Fruit fly (Drosophila melanogaster) whole organism, prepupa: ENCODE data around the gene CG6418.

ENCODE experiments used
- Blimp-1 ChIP-seq: fragments of 200-800 bp; sonication (Bioruptor generic); optimal IDR thresholded peaks from 3 replicates; lab custom pipeline; 2017; ENCODE audit warnings: missing biosample characterization, missing genetic modification characterization, mild to moderate bottlenecking, moderate library complexity, missing genetic modification reagents
- CG10631 ChIP-seq: fragments of 200-800 bp; sonication (Bioruptor generic); optimal IDR thresholded peaks from 2 replicates; lab custom pipeline; 2016; ENCODE audit warnings: missing biosample characterization, missing genetic modification characterization
- CG10669 ChIP-seq: fragments of 200-800 bp; sonication (Bioruptor generic); optimal IDR thresholded peaks from 3 replicates; lab custom pipeline; 2018; ENCODE audit warnings: missing biosample characterization, mild to moderate bottlenecking, missing genetic modification characterization, moderate library complexity
- CG11294 ChIP-seq: fragments of 200-800 bp; sonication (Bioruptor generic); IDR thresholded peaks from 2 replicates; pipeline ENCODE4 v1.3.6; 2022; ENCODE audit warnings: missing biosample characterization, missing genetic modification characterization
- CG11762 ChIP-seq: fragments of 200-800 bp; sonication (Bioruptor generic); optimal IDR thresholded peaks from 3 replicates; lab custom pipeline; 2016; ENCODE audit warnings: missing biosample characterization, missing genetic modification characterization; ENCODE audit not compliant: insufficient read depth
- CG11902 ChIP-seq: fragments of 200-800 bp; sonication (Bioruptor generic); optimal IDR thresholded peaks from 3 replicates; lab custom pipeline; 2016; ENCODE audit warnings: missing biosample characterization, missing genetic modification characterization
- CG15336 ChIP-seq: fragments of 200-800 bp; sonication (Bioruptor generic); IDR thresholded peaks from 2 replicates; pipeline ENCODE4 v1.3.6; 2022; ENCODE audit warnings: missing biosample characterization, missing genetic modification characterization
- CG1621 ChIP-seq: fragments of 200-800 bp; sonication (Bioruptor generic); optimal IDR thresholded peaks from 3 replicates; lab custom pipeline; 2018; ENCODE audit warnings: missing biosample characterization, mild to moderate bottlenecking, missing genetic modification characterization
- CG16779 ChIP-seq: fragments of 200-800 bp; sonication (Bioruptor generic); optimal IDR thresholded peaks from 3 replicates; lab custom pipeline; 2017; ENCODE audit warnings: missing biosample characterization, mild to moderate bottlenecking, missing genetic modification characterization
- CG3032 ChIP-seq: fragments of 200-800 bp; optimal IDR thresholded peaks from 2 replicates; lab custom pipeline; 2019; ENCODE audit warnings: missing biosample characterization, mild to moderate bottlenecking, missing genetic modification characterization, moderate library complexity
- CG31627 ChIP-seq: fragments of 200-800 bp; sonication (Bioruptor generic); optimal IDR thresholded peaks from 3 replicates; lab custom pipeline; 2016; ENCODE audit warnings: missing biosample characterization, missing genetic modification characterization
- CG32006 ChIP-seq: fragments of 200-800 bp; sonication (Bioruptor generic); optimal IDR thresholded peaks from 3 replicates; lab custom pipeline; 2017; ENCODE audit warnings: missing biosample characterization, mild to moderate bottlenecking, missing genetic modification characterization
- CG34406 ChIP-seq: fragments of 200-800 bp; sonication (Bioruptor generic); optimal IDR thresholded peaks from 3 replicates; lab custom pipeline; 2016; ENCODE audit warnings: missing biosample characterization, missing genetic modification characterization
- CG6276 ChIP-seq: fragments of 200-800 bp; sonication (Bioruptor generic); optimal IDR thresholded peaks from 2 replicates; lab custom pipeline; 2017; ENCODE audit warnings: missing biosample characterization, mild to moderate bottlenecking, missing genetic modification characterization
- CG6808 ChIP-seq: fragments of 200-800 bp; sonication (Bioruptor generic); optimal IDR thresholded peaks from 3 replicates; lab custom pipeline; 2017; ENCODE audit warnings: missing biosample characterization, missing genetic modification characterization, mild to moderate bottlenecking, moderate library complexity, missing genetic modification reagents
- CG6854 ChIP-seq: fragments of 200-800 bp; sonication (Bioruptor generic); optimal IDR thresholded peaks from 2 replicates; lab custom pipeline; 2017; ENCODE audit warnings: missing biosample characterization, mild to moderate bottlenecking, missing genetic modification characterization
- CG7368 ChIP-seq: fragments of 200-800 bp; sonication (Bioruptor generic); optimal IDR thresholded peaks from 3 replicates; lab custom pipeline; 2016; ENCODE audit warnings: missing biosample characterization, missing genetic modification characterization
- CG8119 ChIP-seq: fragments of 200-800 bp; sonication (Bioruptor generic); IDR thresholded peaks from 3 replicates; pipeline ENCODE4 v1.3.6; 2022; ENCODE audit warnings: missing biosample characterization, missing genetic modification characterization
- CG8319 ChIP-seq: fragments of 200-800 bp; sonication (Bioruptor generic); optimal IDR thresholded peaks from 3 replicates; lab custom pipeline; 2016; ENCODE audit warnings: missing biosample characterization, missing genetic modification characterization
- Eip75B ChIP-seq: fragments of 200-800 bp; sonication (Bioruptor generic); optimal IDR thresholded peaks from 3 replicates; lab custom pipeline; 2016; ENCODE audit warnings: missing biosample characterization, missing genetic modification characterization
- Eip78C ChIP-seq: fragments of 200-800 bp; sonication (Bioruptor generic); peaks from one replicate; lab custom pipeline; 2016; ENCODE audit warnings: missing biosample characterization, missing genetic modification characterization
- Eip93F ChIP-seq: fragments of 200-800 bp; sonication (Bioruptor generic); optimal IDR thresholded peaks from 2 replicates; lab custom pipeline; 2016; ENCODE audit warnings: missing biosample characterization, mild to moderate bottlenecking, missing genetic modification characterization
- Ets21C ChIP-seq: fragments of 200-800 bp; sonication (Bioruptor generic); optimal IDR thresholded peaks from 3 replicates; lab custom pipeline; 2016; ENCODE audit warnings: missing biosample characterization, missing genetic modification characterization
- Gug ChIP-seq: fragments of 200-800 bp; sonication (Bioruptor generic); IDR thresholded peaks from 2 replicates; pipeline ENCODE4 v1.3.6; 2022; ENCODE audit warnings: missing biosample characterization, missing genetic modification characterization
- Hr38 ChIP-seq: sonication (Bioruptor generic); optimal IDR thresholded peaks from 2 replicates; lab custom pipeline; 2016; ENCODE audit warnings: missing biosample characterization, missing genetic modification characterization
- Hr39 ChIP-seq: fragments of 200-800 bp; sonication (Bioruptor generic); optimal IDR thresholded peaks from 2 replicates; lab custom pipeline; 2016; ENCODE audit warnings: missing biosample characterization, missing genetic modification characterization
- Lpt ChIP-seq: fragments of 200-800 bp; sonication (Bioruptor generic); optimal IDR thresholded peaks from 3 replicates; lab custom pipeline; 2016; ENCODE audit warnings: missing biosample characterization, missing genetic modification characterization
- Met ChIP-seq: fragments of 200-800 bp; sonication (Bioruptor generic); optimal IDR thresholded peaks from 3 replicates; lab custom pipeline; 2016; ENCODE audit warnings: missing biosample characterization, missing genetic modification characterization
- Smox ChIP-seq: fragments of 200-800 bp; sonication (Bioruptor generic); optimal IDR thresholded peaks from 3 replicates; lab custom pipeline; 2016; ENCODE audit warnings: missing biosample characterization, missing genetic modification characterization
- Sox14 ChIP-seq: fragments of 200-800 bp; sonication (Bioruptor generic); optimal IDR thresholded peaks from 3 replicates; lab custom pipeline; 2016; ENCODE audit warnings: missing biosample characterization, missing genetic modification characterization
- achi ChIP-seq: fragments of 200-800 bp; sonication (Bioruptor generic); optimal IDR thresholded peaks from 3 replicates; lab custom pipeline; 2016; ENCODE audit warnings: missing biosample characterization, missing genetic modification characterization
- dac ChIP-seq: fragments of 200-800 bp; sonication (Bioruptor generic); optimal IDR thresholded peaks from 2 replicates; lab custom pipeline; 2017; ENCODE audit warnings: missing biosample characterization, mild to moderate bottlenecking, missing genetic modification characterization
- eg ChIP-seq: fragments of 200-800 bp; sonication (Bioruptor generic); IDR thresholded peaks from 3 replicates; pipeline ENCODE4 v1.3.6; 2022; ENCODE audit warnings: missing biosample characterization, missing genetic modification characterization
- esn ChIP-seq: fragments of 200-800 bp; sonication (Bioruptor generic); optimal IDR thresholded peaks from 2 replicates; lab custom pipeline; 2016; ENCODE audit warnings: missing biosample characterization, mild to moderate bottlenecking, missing genetic modification characterization, moderate library complexity
- fd59A ChIP-seq: fragments of 200-800 bp; sonication (Bioruptor generic); optimal IDR thresholded peaks from 2 replicates; lab custom pipeline; 2017; ENCODE audit warnings: missing biosample characterization, mild to moderate bottlenecking, missing genetic modification characterization, missing genetic modification reagents
- fkh ChIP-seq: fragments of 200-800 bp; sonication (Bioruptor generic); optimal IDR thresholded peaks from 3 replicates; lab custom pipeline; 2017; ENCODE audit warnings: missing biosample characterization, mild to moderate bottlenecking, missing genetic modification characterization, moderate library complexity
- lz ChIP-seq: fragments of 200-800 bp; sonication (Bioruptor generic); optimal IDR thresholded peaks from 3 replicates; lab custom pipeline; 2016; ENCODE audit warnings: missing biosample characterization, missing genetic modification characterization
- salr ChIP-seq, 2 experiments: fragments of 200-800 bp; sonication (Bioruptor generic); optimal IDR thresholded peaks; 3 replicates each; lab custom pipeline; 2016 to 2018; ENCODE audit warnings: missing biosample characterization in 2 of 2, missing genetic modification characterization in 2 of 2, mild to moderate bottlenecking in 1 of 2
- ss ChIP-seq, 2 experiments: fragments of 200-800 bp; sonication (Bioruptor generic); optimal IDR thresholded peaks; 2 replicates in 1 of 2; 3 replicates in 1 of 2; lab custom pipeline; 2017 to 2018; ENCODE audit warnings: mild to moderate bottlenecking in 2 of 2, missing biosample characterization in 2 of 2, missing genetic modification characterization in 2 of 2, moderate library complexity in 1 of 2
- svp ChIP-seq: fragments of 200-800 bp; sonication (Bioruptor generic); peaks from one replicate; lab custom pipeline; 2016; ENCODE audit warnings: missing biosample characterization, missing genetic modification characterization
- vri ChIP-seq: fragments of 200-800 bp; sonication (Bioruptor generic); optimal IDR thresholded peaks from 3 replicates; lab custom pipeline; 2016; ENCODE audit warnings: missing biosample characterization, mild to moderate bottlenecking, missing genetic modification characterization

Gene CG6418

dm6 chr3L:10853618-10854017, 25.2 kb downstream of the CG6418 start (continued):
- no peak for TF ChIP-seq CG8319 (GFP tag; lab: Kevin White, UChicago)
- no peak for TF ChIP-seq CG7368 (GFP tag; lab: Kevin White, UChicago)
- TF ChIP-seq CG8119 (GFP tag; lab: Robert Waterston, UW): no peak
- peak; percentile 72 for TF ChIP-seq CG32006 (GFP tag; lab: Kevin White, UChicago)
- no peak for TF ChIP-seq CG34406 (GFP tag; lab: Kevin White, UChicago)
- TF ChIP-seq CG15336 (GFP tag; lab: Robert Waterston, UW): no peak
- TF ChIP-seq vri: no peak
- no peak for TF ChIP-seq CG16779 (tag; lab: Kevin White, UChicago)
- no peak for TF ChIP-seq achi (GFP tag; lab: Kevin White, UChicago)
- peak; percentile 10 for TF ChIP-seq Smox (GFP tag; lab: Kevin White, UChicago)
- TF ChIP-seq CG11762 (GFP tag; lab: Kevin White, UChicago): no peak
- peak; percentile 86 for TF ChIP-seq Eip78C (GFP tag; lab: Kevin White, UChicago)
- TF ChIP-seq esn (GFP tag; lab: Kevin White, UChicago): no peak
- no peak for TF ChIP-seq Gug
- TF ChIP-seq fd59A (GFP tag; lab: Kevin White, UChicago): no peak
- no peak for TF ChIP-seq Eip75B (GFP tag; lab: Kevin White, UChicago)
- no peak for TF ChIP-seq CG6276 (GFP tag; lab: Kevin White, UChicago)
- TF ChIP-seq Eip93F (GFP tag; lab: Kevin White, UChicago): no peak
- TF ChIP-seq Blimp-1 (GFP tag; lab: Kevin White, UChicago): no peak
- TF ChIP-seq dac (GFP tag; lab: Kevin White, UChicago): no peak
- no peak for TF ChIP-seq Lpt (GFP tag; lab: Kevin White, UChicago)
- no peak for TF ChIP-seq CG31627 (GFP tag; lab: Kevin White, UChicago)
- TF ChIP-seq eg (GFP tag; lab: Robert Waterston, UW): no peak; the same call in 2 of the 3 replicates
- TF ChIP-seq Hr38 (GFP tag; lab: Kevin White, UChicago): no peak
- TF ChIP-seq CG1621 (tag; lab: Kevin White, UChicago): no peak
- peak; percentile 29 for TF ChIP-seq svp (GFP tag; lab: Kevin White, UChicago)
- no peak for TF ChIP-seq salr (GFP tag; optimal IDR thresholded peaks at IDR 0.05; lab: Kevin White, UChicago)
- peak; percentile 16 for TF ChIP-seq Met
- TF ChIP-seq Hr39 (GFP tag; lab: Kevin White, UChicago): no peak
- no peak for TF ChIP-seq CG11902 (GFP tag; lab: Kevin White, UChicago)
- peak; percentile 27 for TF ChIP-seq CG3032 (tag; lab: Kevin White, UChicago)
- TF ChIP-seq Sox14: no peak

- no peak for TF ChIP-seq CG6808
- no peak for TF ChIP-seq Eip75B (GFP tag; lab: Kevin White, UChicago)
- peak; percentile 56 for TF ChIP-seq Lpt (GFP tag; lab: Kevin White, UChicago)
- no peak for TF ChIP-seq Hr38 (GFP tag; lab: Kevin White, UChicago)
- no peak for TF ChIP-seq CG16779 (tag; lab: Kevin White, UChicago)
- peak in 1 of 2 experiments; percentile 58 for TF ChIP-seq salr (GFP tag; optimal IDR thresholded peaks at IDR 0.05; lab: Kevin White, UChicago)
- TF ChIP-seq fkh (GFP tag; lab: Kevin White, UChicago): no peak
- no peak for TF ChIP-seq svp (GFP tag; lab: Kevin White, UChicago)
- no peak for TF ChIP-seq vri
- peak; percentile 28 for TF ChIP-seq CG32006 (GFP tag; lab: Kevin White, UChicago)
- peak; percentile 9 for TF ChIP-seq CG8319 (GFP tag; lab: Kevin White, UChicago)
- no peak for TF ChIP-seq Smox (GFP tag; lab: Kevin White, UChicago)
- TF ChIP-seq eg (GFP tag; lab: Robert Waterston, UW): no peak
- TF ChIP-seq lz (GFP tag; lab: Kevin White, UChicago): no peak
- no peak for TF ChIP-seq CG11902 (GFP tag; lab: Kevin White, UChicago)
- no peak for TF ChIP-seq CG10669 (GFP tag; lab: Kevin White, UChicago)
- no peak for TF ChIP-seq CG7368 (GFP tag; lab: Kevin White, UChicago)
- TF ChIP-seq CG8119 (GFP tag; lab: Robert Waterston, UW): no peak
- no peak for TF ChIP-seq CG6854 (GFP tag; lab: Kevin White, UChicago)
- no peak for TF ChIP-seq CG10631 (GFP tag; lab: Kevin White, UChicago)
- no peak for TF ChIP-seq Met
- 0 out of 2 replicates have a peak, but pooled peaks have one; percentile 4 for TF ChIP-seq CG11294
- TF ChIP-seq Blimp-1 (GFP tag; lab: Kevin White, UChicago): peak; percentile 19
- TF ChIP-seq Ets21C: no peak
- peak; percentile 32 for TF ChIP-seq CG11762 (GFP tag; lab: Kevin White, UChicago)
- no peak for TF ChIP-seq Eip93F (GFP tag; lab: Kevin White, UChicago)
- TF ChIP-seq CG1621 (tag; lab: Kevin White, UChicago): no peak
- no peak for TF ChIP-seq ss (GFP tag; optimal IDR thresholded peaks at IDR 0.05; lab: Kevin White, UChicago)
- TF ChIP-seq, all 60 proteins: peak for 7
Observed at dm6 chr3L:10853131-10853471, 25.7 kb downstream of the CG6418 start.
